Fruit fly (Drosophila melanogaster): Measurements from ENCODE around the gene CG17959.

DNA sequence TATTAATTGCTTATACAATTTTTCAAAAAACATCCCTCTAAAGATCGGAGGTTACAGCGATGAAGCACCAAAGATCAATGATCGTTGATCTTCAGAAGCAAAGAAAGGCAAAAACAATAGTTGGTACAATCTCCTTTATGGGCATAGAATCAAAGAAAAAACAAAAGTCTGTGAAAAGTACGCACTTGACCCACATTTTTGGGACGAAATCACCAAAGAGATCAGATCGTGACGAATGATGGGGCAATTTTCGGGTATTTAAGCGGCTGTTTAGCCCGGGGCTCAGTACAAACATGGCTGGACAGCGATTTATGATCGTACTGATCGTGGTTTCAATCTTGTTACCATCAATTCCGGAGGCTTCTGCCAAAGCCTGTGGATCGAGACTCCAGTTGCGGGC lies at the start of gene CG17959:
- no peak for TF ChIP-seq insv (optimal IDR thresholded peaks at IDR 0.05)
- TF ChIP-seq psq (optimal IDR thresholded peaks at IDR 0.05), result no peak
- TF ChIP-seq Sin3A (optimal IDR thresholded peaks at IDR 0.05), result no peak
